Worm (Caenorhabditis elegans) whole organism, young adult: ENCODE data around the gene ebax-1.

ENCODE experiments used
- B0035.1 ChIP-seq: sonication (generic microtip); optimal IDR thresholded peaks from 2 replicates; lab custom pipeline; 2016; ENCODE audit warnings: missing genetic modification characterization, mild to moderate bottlenecking, missing compliant biosample characterization, missing genotype, missing genetic modification reagents
- C06A6.2 ChIP-seq: fragments of 200-800 bp; sonication (Bioruptor generic); conservative IDR thresholded peaks from 2 replicates; pipeline ENCODE4 v1.3.6; 2022; ENCODE audit warnings: missing genetic modification characterization, missing compliant biosample characterization
- F37B4.10 ChIP-seq: fragments of 200-800 bp; sonication (Bioruptor generic); IDR thresholded peaks from 2 replicates; pipeline ENCODE4 v1.3.6; 2022; ENCODE audit warnings: missing genetic modification characterization, missing compliant biosample characterization
- F57C9.4 ChIP-seq: sonication (generic microtip); optimal IDR thresholded peaks from 2 replicates; lab custom pipeline; 2017; ENCODE audit warnings: mild to moderate bottlenecking, missing genetic modification characterization, missing compliant biosample characterization
- Y53G8AR.9 ChIP-seq: fragments of 200-800 bp; sonication (Bioruptor generic); conservative IDR thresholded peaks from 2 replicates; pipeline ENCODE4 v1.3.6; 2022; ENCODE audit warnings: missing genetic modification reagents, missing genetic modification characterization, missing compliant biosample characterization
- ZK185.1 ChIP-seq: sonication (generic microtip); optimal IDR thresholded peaks from 2 replicates; lab custom pipeline; 2016; ENCODE audit warnings: mild to moderate bottlenecking, missing genetic modification characterization, missing compliant biosample characterization; ENCODE audit not compliant: poor library complexity, severe bottlenecking
- atf-7 ChIP-seq: sonication (generic microtip); optimal IDR thresholded peaks from 2 replicates; lab custom pipeline; 2017; ENCODE audit warnings: mild to moderate bottlenecking, missing genetic modification characterization, missing compliant biosample characterization
- bed-1 ChIP-seq: fragments of 200-800 bp; sonication (Bioruptor generic); IDR thresholded peaks from 2 replicates; pipeline ENCODE4 v1.3.6; 2022; ENCODE audit warnings: missing genetic modification reagents, missing genetic modification characterization, missing compliant biosample characterization
- cebp-1 ChIP-seq, 2 experiments: fragments of 200-800 bp in 1 of 2; sonication (Bioruptor generic) in 1 of 2; sonication (generic microtip) in 1 of 2; IDR thresholded peaks in 1 of 2; optimal IDR thresholded peaks in 1 of 2; 2 replicates each; pipeline versions ENCODE4 v1.3.6 to Lab custom; 2017 to 2022; ENCODE audit warnings: missing compliant biosample characterization in 2 of 2, missing genetic modification characterization in 2 of 2, mild to moderate bottlenecking in 1 of 2, missing genetic modification reagents in 1 of 2, moderate library complexity in 1 of 2
- ceh-58 ChIP-seq: fragments of 200-800 bp; sonication (Bioruptor generic); IDR thresholded peaks from 2 replicates; pipeline ENCODE4 v1.3.6; 2022; ENCODE audit warnings: missing genetic modification characterization, missing compliant biosample characterization
- chd-7 ChIP-seq: sonication (generic microtip); optimal IDR thresholded peaks from 2 replicates; lab custom pipeline; 2016; ENCODE audit warnings: mild to moderate bottlenecking, missing genetic modification characterization, moderate library complexity, missing compliant biosample characterization
- dox-1 ChIP-seq: fragments of 200-800 bp; sonication (Bioruptor generic); IDR thresholded peaks from 2 replicates; pipeline ENCODE4 v1.3.6; 2022; ENCODE audit warnings: missing genetic modification reagents, missing genetic modification characterization, missing compliant biosample characterization
- ekl-4 ChIP-seq: fragments of 200-800 bp; sonication (Bioruptor generic); IDR thresholded peaks from 2 replicates; pipeline ENCODE4 v1.3.6; 2022; ENCODE audit warnings: missing genetic modification reagents, missing genetic modification characterization, missing compliant biosample characterization
- gei-17 ChIP-seq: fragments of 200-800 bp; sonication (Bioruptor generic); optimal IDR thresholded peaks from 2 replicates; lab custom pipeline; 2018; ENCODE audit warnings: mild to moderate bottlenecking, missing genetic modification characterization, missing compliant biosample characterization
- hlh-26 ChIP-seq: fragments of 200-800 bp; sonication (Bioruptor generic); conservative IDR thresholded peaks from 2 replicates; pipeline ENCODE4 v1.3.6; 2022; ENCODE audit warnings: missing genetic modification reagents, missing genetic modification characterization, missing compliant biosample characterization
- hmg-20 ChIP-seq: fragments of 200-800 bp; sonication (Bioruptor generic); IDR thresholded peaks from 2 replicates; pipeline ENCODE4 v1.3.6; 2022; ENCODE audit warnings: missing genetic modification reagents, missing genetic modification characterization, missing compliant biosample characterization
- lin-35 ChIP-seq, 3 experiments: fragments of 150-350 bp in 2 of 3; sonication (generic microtip) in 1 of 3; optimal IDR thresholded peaks; 2 replicates each; lab custom pipeline; 2014 to 2018; ENCODE audit warnings: missing biosample characterization in 3 of 3, missing genetic modification characterization in 3 of 3, missing genetic modification reagents in 3 of 3
- lin-40 ChIP-seq: sonication (generic microtip); optimal IDR thresholded peaks from 2 replicates; lab custom pipeline; 2016; ENCODE audit warnings: missing genetic modification characterization, mild to moderate bottlenecking, missing compliant biosample characterization, missing genotype, missing genetic modification reagents
- lin-54 ChIP-seq: fragments of 200-800 bp; sonication (Bioruptor generic); optimal IDR thresholded peaks from 2 replicates; lab custom pipeline; 2018; ENCODE audit warnings: mild to moderate bottlenecking, missing genetic modification characterization, missing compliant biosample characterization
- lir-1 ChIP-seq: fragments of 200-800 bp; sonication (Bioruptor generic); conservative IDR thresholded peaks from 2 replicates; pipeline ENCODE4 v1.3.6; 2022; ENCODE audit warnings: missing genetic modification reagents, missing genetic modification characterization, missing compliant biosample characterization
- madf-10 ChIP-seq: sonication (generic microtip); optimal IDR thresholded peaks from 2 replicates; lab custom pipeline; 2016; ENCODE audit warnings: mild to moderate bottlenecking, missing genetic modification characterization, missing compliant biosample characterization
- madf-6 ChIP-seq: fragments of 200-800 bp; sonication (Bioruptor generic); IDR thresholded peaks from 2 replicates; pipeline ENCODE4 v1.3.6; 2022; ENCODE audit warnings: missing genetic modification reagents, missing genetic modification characterization, missing compliant biosample characterization
- madf-8 ChIP-seq: fragments of 200-800 bp; sonication (Bioruptor generic); conservative IDR thresholded peaks from 2 replicates; pipeline ENCODE4 v1.3.6; 2022; ENCODE audit warnings: missing genetic modification reagents, missing genetic modification characterization, missing compliant biosample characterization
- mcd-1 ChIP-seq: fragments of 200-800 bp; sonication (Bioruptor generic); IDR thresholded peaks from 2 replicates; pipeline ENCODE4 v1.3.6; 2022; ENCODE audit warnings: missing genetic modification reagents, missing genetic modification characterization, missing compliant biosample characterization
- mxl-1 ChIP-seq: sonication (generic microtip); optimal IDR thresholded peaks from 2 replicates; lab custom pipeline; 2016; ENCODE audit warnings: missing genetic modification characterization, missing compliant biosample characterization
- nfya-1 ChIP-seq: sonication (generic microtip); optimal IDR thresholded peaks from 2 replicates; lab custom pipeline; 2017; ENCODE audit warnings: antibody characterized with exemption, missing compliant biosample characterization, missing genetic modification characterization, borderline replicate concordance; ENCODE audit not compliant: insufficient read depth
- nfyb-1 ChIP-seq: fragments of 200-800 bp; sonication (Bioruptor generic); IDR thresholded peaks from 2 replicates; pipeline ENCODE4 v1.3.6; 2022; ENCODE audit warnings: missing genetic modification reagents, missing genetic modification characterization, missing compliant biosample characterization
- nhr-120 ChIP-seq: fragments of 200-800 bp; sonication (Bioruptor generic); IDR thresholded peaks from 2 replicates; pipeline ENCODE4 v1.3.6; 2022; ENCODE audit warnings: missing genetic modification characterization, missing compliant biosample characterization
- pbrm-1 ChIP-seq: fragments of 200-800 bp; sonication (Bioruptor generic); IDR thresholded peaks from 2 replicates; pipeline ENCODE4 v1.3.6; 2022; ENCODE audit warnings: missing genetic modification reagents, missing genetic modification characterization, missing compliant biosample characterization
- rcor-1 ChIP-seq: fragments of 200-800 bp; sonication (Bioruptor generic); IDR thresholded peaks from 2 replicates; pipeline ENCODE4 v1.3.6; 2022; ENCODE audit warnings: missing genetic modification reagents, missing genetic modification characterization, missing compliant biosample characterization
- rec-8 ChIP-seq, 2 experiments: sonication (generic microtip); optimal IDR thresholded peaks; 2 replicates each; lab custom pipeline; 2016; ENCODE audit warnings: mild to moderate bottlenecking in 2 of 2, missing genetic modification characterization in 2 of 2, missing genetic modification reagents in 2 of 2, missing genotype in 2 of 2, missing biosample characterization in 1 of 2, missing compliant biosample characterization in 1 of 2, moderate library complexity in 1 of 2
- snpc-3.4 ChIP-seq: sonication (generic microtip); optimal IDR thresholded peaks from 2 replicates; lab custom pipeline; 2017; ENCODE audit warnings: missing genetic modification characterization, mild to moderate bottlenecking, missing compliant biosample characterization, antibody characterized with exemption, moderate library complexity, missing genotype, missing genetic modification reagents
- somi-1 ChIP-seq: fragments of 200-800 bp; sonication (Bioruptor generic); optimal IDR thresholded peaks from 2 replicates; lab custom pipeline; 2018; ENCODE audit warnings: mild to moderate bottlenecking, missing genetic modification characterization, missing compliant biosample characterization
- tbp1 ChIP-seq: fragments of 200-800 bp; sonication (Bioruptor generic); optimal IDR thresholded peaks from 2 replicates; lab custom pipeline; 2018; ENCODE audit warnings: mild to moderate bottlenecking, missing genetic modification characterization, missing compliant biosample characterization
- unc-62 ChIP-seq: fragments of 150-350 bp; optimal IDR thresholded peaks from 2 replicates; lab custom pipeline; 2014; ENCODE audit warnings: missing biosample characterization, missing genetic modification reagents, missing genetic modification characterization
- ztf-22 ChIP-seq: fragments of 200-800 bp; sonication (Bioruptor generic); optimal IDR thresholded peaks from 2 replicates; lab custom pipeline; 2018; ENCODE audit warnings: mild to moderate bottlenecking, missing genetic modification characterization, moderate library complexity, missing compliant biosample characterization
- ztf-26 ChIP-seq: sonication (generic microtip); optimal IDR thresholded peaks from 2 replicates; lab custom pipeline; 2017; ENCODE audit warnings: missing genetic modification characterization, missing compliant biosample characterization
- ztf-3 ChIP-seq: fragments of 200-800 bp; sonication (Bioruptor generic); optimal IDR thresholded peaks from 2 replicates; lab custom pipeline; 2018; ENCODE audit warnings: mild to moderate bottlenecking, missing genetic modification characterization, missing compliant biosample characterization

Gene ebax-1

ce11 chrIV:10252350-10252792 is 34.4 kb upstream of the ebax-1 start (continued):
- TF ChIP-seq rec-8 (tag; optimal IDR thresholded peaks at IDR 0.05; lab: Kevin White, UChicago) (no peak), unc-62 (GFP tag; lab: Kevin White, UChicago) (peak; percentile 41), ztf-26 (peak; percentile 43), hlh-26 (GFP tag; lab: Robert Waterston, UW) (no peak), hmg-20 (GFP tag; lab: Robert Waterston, UW) (no peak), lir-1 (peak; percentile 59; the same call in 1 of the 2 replicates), somi-1 (peak; percentile 84), B0035.1 (tag; lab: Kevin White, UChicago) (peak; percentile 26), ztf-3 (GFP tag; lab: Kevin White, UChicago) (peak; percentile 60), F57C9.4 (tag; lab: Kevin White, UChicago) (no peak), lin-35 (GFP tag; optimal IDR thresholded peaks at IDR 0.05; lab: Kevin White, UChicago) (peak in 2 of 3 experiments; percentile 32 to 80), atf-7 (tag; lab: Kevin White, UChicago) (peak; percentile 93), bed-1 (no peak), madf-8 (GFP tag; lab: Robert Waterston, UW) (no peak), nfya-1 (tag; lab: Kevin White, UChicago) (no peak), rcor-1 (GFP tag; lab: Robert Waterston, UW) (0 out of 2 replicates have a peak, but pooled peaks have one; percentile 43), dox-1 (GFP tag; lab: Robert Waterston, UW) (peak; percentile 83), madf-6 (GFP tag; lab: Robert Waterston, UW) (peak; percentile 12; the same call in 1 of the 2 replicates), snpc-3.4 (tag; lab: Kevin White, UChicago) (no peak), gei-17 (GFP tag; lab: Kevin White, UChicago) (peak; percentile 49), cebp-1 (GFP tag; IDR thresholded peaks at IDR 0.05; lab: Robert Waterston, UW) (peak; percentile 50; the same call in 1 of the 2 replicates), cebp-1 (tag; optimal IDR thresholded peaks at IDR 0.05; lab: Kevin White, UChicago) (peak; percentile 89), ZK185.1 (peak; percentile 32), lin-40 (tag; lab: Kevin White, UChicago) (peak; percentile 91), Y53G8AR.9 (GFP tag; lab: Robert Waterston, UW) (peak; percentile 71), C06A6.2 (GFP tag; lab: Robert Waterston, UW) (peak; percentile 80), tbp1 (peak; percentile 58), ztf-22 (GFP tag; lab: Kevin White, UChicago) (peak; percentile 61), pbrm-1 (GFP tag; lab: Robert Waterston, UW) (peak; percentile 81), nfyb-1 (GFP tag; lab: Robert Waterston, UW) (peak; percentile 79), chd-7 (tag; lab: Kevin White, UChicago) (peak; percentile 89), ekl-4 (0 out of 2 replicates have a peak, but pooled peaks have one; percentile 28), mxl-1 (tag; lab: Kevin White, UChicago) (peak; percentile 19), mcd-1 (peak; percentile 71), madf-10 (tag; lab: Kevin White, UChicago) (peak; percentile 60), ceh-58 (no peak), nhr-120 (no peak), lin-54 (GFP tag; lab: Kevin White, UChicago) (peak; percentile 50), F37B4.10 (GFP tag; lab: Robert Waterston, UW) (no peak)
